Fruit fly (Drosophila melanogaster) Kc167 (cell line): Measurements from ENCODE around the gene CG7706.

ENCODE experiments used
- Myc ChIP-seq: fragments of >200 bp; optimal IDR thresholded peaks from 2 replicates; lab custom pipeline; 2017; ENCODE audit warnings: missing external identifiers
- Sin3A ChIP-seq: fragments of >200 bp; optimal IDR thresholded peaks from 2 replicates; lab custom pipeline; 2018; ENCODE audit warnings: missing external identifiers
- h ChIP-seq: fragments of >200 bp; optimal IDR thresholded peaks from 3 replicates; lab custom pipeline; 2018; ENCODE audit warnings: missing external identifiers
- insv ChIP-seq: fragments of >200 bp; optimal IDR thresholded peaks from 3 replicates; lab custom pipeline; 2018; ENCODE audit warnings: missing external identifiers
- psq ChIP-seq: fragments of >200 bp; optimal IDR thresholded peaks from 2 replicates; lab custom pipeline; 2017; ENCODE audit warnings: missing external identifiers
- ttk ChIP-seq: sonication (Bioruptor generic); optimal IDR thresholded peaks from 2 replicates; lab custom pipeline; 2017; ENCODE audit warnings: missing external identifiers

DNA sequence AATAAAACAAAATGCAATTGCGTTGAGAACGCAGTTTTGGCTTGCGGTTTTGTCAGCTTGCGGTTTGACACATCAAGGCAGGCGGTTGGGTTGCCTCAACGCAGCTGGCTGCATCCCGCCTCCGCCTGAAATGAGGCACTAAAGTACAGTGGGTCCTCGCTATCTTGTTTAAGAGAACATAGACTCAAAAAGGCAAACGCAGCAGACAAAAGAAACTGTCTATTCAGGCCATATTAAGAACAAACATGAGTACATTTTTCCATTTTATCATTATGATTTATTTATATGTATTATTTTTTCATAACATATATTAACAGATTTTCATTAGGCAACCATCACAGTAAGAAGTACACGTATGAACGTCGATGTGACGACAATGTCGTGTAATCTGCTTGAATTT lies 38.0 kb upstream of the CG7706 start:
- TF ChIP-seq Myc (lab: Kevin White, UChicago) (no peak), psq (lab: Kevin White, UChicago) (no peak), h (lab: Kevin White, UChicago) (no peak), insv (lab: Kevin White, UChicago) (no peak), Sin3A (no peak), ttk (lab: Kevin White, UChicago) (no peak)
